Fruit fly (Drosophila melanogaster) Kc167 (cell line): Measurements from ENCODE around the gene Sf3b6.

ENCODE experiments used
- Myc ChIP-seq: fragments of >200 bp; optimal IDR thresholded peaks from 2 replicates; lab custom pipeline; 2017; ENCODE audit warnings: missing external identifiers
- Sin3A ChIP-seq: fragments of >200 bp; optimal IDR thresholded peaks from 2 replicates; lab custom pipeline; 2018; ENCODE audit warnings: missing external identifiers
- h ChIP-seq: fragments of >200 bp; optimal IDR thresholded peaks from 3 replicates; lab custom pipeline; 2018; ENCODE audit warnings: missing external identifiers
- insv ChIP-seq: fragments of >200 bp; optimal IDR thresholded peaks from 3 replicates; lab custom pipeline; 2018; ENCODE audit warnings: missing external identifiers
- psq ChIP-seq: fragments of >200 bp; optimal IDR thresholded peaks from 2 replicates; lab custom pipeline; 2017; ENCODE audit warnings: missing external identifiers
- ttk ChIP-seq: sonication (Bioruptor generic); optimal IDR thresholded peaks from 2 replicates; lab custom pipeline; 2017; ENCODE audit warnings: missing external identifiers

The Sf3b6 gene

DNA sequence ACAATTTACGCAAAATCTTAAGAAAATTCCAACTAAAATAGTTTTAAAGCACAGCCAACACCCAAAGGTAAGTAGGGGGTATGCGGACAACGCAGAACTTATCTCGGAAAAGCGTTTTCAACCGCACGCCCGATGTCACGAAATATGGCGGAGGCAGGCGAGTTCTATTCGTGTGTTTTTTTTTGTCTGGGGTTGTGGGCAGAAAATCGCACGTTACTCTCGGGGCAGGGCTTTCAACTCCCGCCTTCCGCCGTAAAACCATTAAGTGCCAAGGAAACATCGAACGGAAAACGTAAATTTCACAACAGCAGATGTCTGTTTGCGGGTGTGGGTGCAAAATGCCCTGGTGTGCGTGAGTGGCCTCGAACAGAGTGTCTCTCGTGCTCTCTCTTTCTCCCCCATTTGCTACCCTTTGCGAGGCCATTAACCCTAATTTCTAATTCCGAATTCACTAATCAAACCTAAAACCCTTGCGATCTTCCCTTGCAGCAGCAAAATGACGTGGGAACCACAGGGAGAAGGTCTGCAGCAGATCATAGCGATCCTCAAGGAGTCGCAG, 656 bp upstream of the Sf3b6 start:
- TF ChIP-seq ttk (lab: Kevin White, UChicago) = no peak

dm6 chr3L:6188995-6189927, 3.7 kb downstream of the Sf3b6 start, which contains the start of the genes D19A and CG7386:
Gene D19A, minus strand, starts transcription at chr3L:6189123.
Gene CG7386, plus strand, starts transcription at chr3L:6189745.
- no peak for TF ChIP-seq Sin3A (lab: Kevin White, UChicago)
- no peak for TF ChIP-seq ttk (lab: Kevin White, UChicago)
- no peak for TF ChIP-seq psq
- TF ChIP-seq h (lab: Kevin White, UChicago) = no peak
- TF ChIP-seq Myc (lab: Kevin White, UChicago) = no peak
- TF ChIP-seq insv (lab: Kevin White, UChicago) = no peak

DNA sequence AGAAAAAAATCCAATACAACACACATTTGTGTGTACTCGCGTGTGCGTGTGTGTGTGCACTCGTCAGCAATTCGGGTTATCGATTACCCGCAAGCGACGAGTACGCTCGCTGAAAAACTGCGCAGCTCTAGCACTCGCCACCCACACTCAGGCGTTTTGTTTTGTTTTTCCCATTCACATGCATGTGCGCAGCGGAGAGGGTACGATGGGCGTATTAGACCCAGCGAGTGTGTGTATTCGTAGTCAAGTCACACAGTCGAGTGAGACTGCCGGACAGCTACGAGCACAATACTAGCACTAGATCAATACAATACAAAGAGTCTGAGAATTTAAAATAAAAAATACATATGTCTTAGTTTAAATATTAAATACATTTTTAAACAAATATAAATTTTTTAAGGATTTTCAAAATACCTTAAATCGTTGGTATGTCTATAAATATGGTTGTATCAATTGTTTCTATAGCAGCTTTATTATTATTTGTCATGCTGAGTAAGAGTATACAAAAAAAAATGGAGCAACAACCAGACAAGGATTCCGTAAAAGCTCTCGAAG, 8.0 kb downstream of the Sf3b6 start, which contains the start of the genes D19B and CG43293:
D19B (minus strand) TSS at position 37 of the 555 bp plus-strand sequence.
CG43293 (plus strand) TSS at position 306 of the 555 bp plus-strand sequence.
- no peak for TF ChIP-seq ttk (lab: Kevin White, UChicago)
- TF ChIP-seq insv (lab: Kevin White, UChicago) = no peak
- TF ChIP-seq Myc (lab: Kevin White, UChicago) = no peak
- no peak for TF ChIP-seq Sin3A (lab: Kevin White, UChicago)
- TF ChIP-seq psq = no peak
- no peak for TF ChIP-seq h (lab: Kevin White, UChicago)

DNA sequence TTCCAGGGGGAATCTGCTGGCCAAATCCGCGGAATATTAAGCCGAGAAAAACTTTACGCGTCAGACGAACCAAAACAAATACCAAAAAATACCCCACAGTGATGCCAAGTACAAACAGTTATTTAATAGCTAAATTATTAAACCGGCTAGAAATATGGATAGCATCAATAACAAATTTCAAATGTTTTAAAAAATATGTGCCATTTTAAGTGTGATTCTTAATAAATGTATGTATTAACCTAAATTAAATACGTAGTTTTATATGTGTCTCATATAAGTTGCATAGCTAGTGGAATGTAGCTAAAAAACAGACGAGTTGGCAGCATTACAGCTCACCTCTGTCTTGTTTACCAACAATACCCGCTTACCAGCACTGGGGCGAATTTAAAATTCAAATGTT, 11.2 kb downstream of the Sf3b6 start, which contains the start of gene CG10274:
CG10274 (minus strand) TSS at position 54 of the 400 bp plus-strand sequence.
- TF ChIP-seq h (lab: Kevin White, UChicago) = no peak
- no peak for TF ChIP-seq ttk (lab: Kevin White, UChicago)
- TF ChIP-seq Myc (lab: Kevin White, UChicago) = no peak
- no peak for TF ChIP-seq insv (lab: Kevin White, UChicago)
- TF ChIP-seq psq = no peak
- no peak for TF ChIP-seq Sin3A (lab: Kevin White, UChicago)

dm6 chr3L:6173826-6174255, 19.1 kb downstream of the Sf3b6 start, which contains the start of the genes fmt and CG7376:
Gene fmt, minus strand, starts transcription at chr3L:6173880.
Gene CG7376, plus strand, starts transcription at chr3L:6174248.
- TF ChIP-seq Sin3A (lab: Kevin White, UChicago) = no peak
- no peak for TF ChIP-seq h (lab: Kevin White, UChicago)
- TF ChIP-seq Myc (lab: Kevin White, UChicago) = no peak
- TF ChIP-seq psq = no peak

DNA sequence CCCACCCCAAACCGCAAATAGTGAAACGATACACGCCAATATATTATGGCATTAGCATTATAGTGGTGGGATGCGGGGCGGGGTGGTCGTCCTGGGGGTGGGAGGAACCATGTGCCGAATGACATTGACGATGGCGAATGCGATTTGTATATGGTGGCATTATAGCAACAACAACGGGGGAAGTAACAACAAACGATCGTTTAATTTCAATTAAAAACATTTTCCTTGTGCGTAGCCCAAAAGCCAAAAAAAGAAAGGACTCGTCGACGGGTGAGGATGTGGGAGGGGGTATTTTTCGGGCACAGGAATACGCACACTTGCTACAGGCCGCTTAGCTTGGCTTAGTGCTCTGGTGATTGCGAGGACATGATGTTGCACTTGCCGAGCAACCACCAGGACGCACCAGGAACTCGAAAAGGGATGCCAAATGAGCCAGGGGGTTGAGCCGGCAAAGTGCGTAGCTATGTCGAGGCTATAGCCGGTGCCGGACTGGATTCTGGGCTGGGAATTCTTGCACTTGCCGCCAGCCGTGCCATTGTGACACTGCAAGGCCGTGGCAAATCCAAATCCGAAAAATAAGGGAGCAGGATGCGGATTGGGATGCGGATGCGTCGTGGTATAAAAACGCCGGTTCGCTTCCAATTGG, 30.4 kb downstream of the Sf3b6 start, which contains the start of gene Prdm13:
Prdm13 (plus strand) TSS at position 645 of the 646 bp plus-strand sequence.
- no peak for TF ChIP-seq h (lab: Kevin White, UChicago)
- no peak for TF ChIP-seq Sin3A (lab: Kevin White, UChicago)
- no peak for TF ChIP-seq ttk (lab: Kevin White, UChicago)
- TF ChIP-seq Myc (lab: Kevin White, UChicago) = no peak
- no peak for TF ChIP-seq insv (lab: Kevin White, UChicago)
- TF ChIP-seq psq = no peak

dm6 chr3L:6161997-6162396, 31.0 kb downstream of the Sf3b6 start:
- TF ChIP-seq h (lab: Kevin White, UChicago) (no peak), ttk (lab: Kevin White, UChicago) (no peak), psq (no peak), Sin3A (lab: Kevin White, UChicago) (no peak), insv (lab: Kevin White, UChicago) (no peak), Myc (lab: Kevin White, UChicago) (no peak)

- TF ChIP-seq ttk (lab: Kevin White, UChicago) (no peak), insv (lab: Kevin White, UChicago) (no peak), h (lab: Kevin White, UChicago) (no peak), Sin3A (lab: Kevin White, UChicago) (no peak)
Measured at dm6 chr3L:6160514-6160913, 32.5 kb downstream of the Sf3b6 start, which contains the start of gene Cpr65Az. Gene Cpr65Az, plus strand, starts transcription at chr3L:6160814.

dm6 chr3L:6159863-6160262, 33.1 kb downstream of the Sf3b6 start:
- TF ChIP-seq ttk (lab: Kevin White, UChicago) (no peak), Myc (lab: Kevin White, UChicago) (no peak), h (lab: Kevin White, UChicago) (no peak), psq (no peak), insv (lab: Kevin White, UChicago) (no peak), Sin3A (lab: Kevin White, UChicago) (no peak)

DNA sequence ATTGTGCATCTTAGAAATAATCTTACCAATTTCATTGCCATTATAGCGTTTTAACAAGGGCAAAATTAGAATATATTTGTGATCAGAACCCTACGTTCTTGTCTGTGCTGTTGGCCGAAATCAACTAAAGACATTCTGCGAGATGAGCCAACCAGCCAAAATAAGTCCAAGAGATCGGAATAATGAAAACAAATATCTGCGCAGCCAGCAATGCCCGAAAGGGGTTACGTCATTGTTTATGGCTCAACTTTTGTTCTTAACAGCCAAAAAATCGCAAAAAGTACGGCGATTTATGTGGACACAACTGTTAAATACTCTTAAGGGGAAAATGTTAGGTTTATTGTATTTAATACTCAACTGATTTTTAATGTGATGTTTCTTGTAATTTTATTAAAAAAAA, 34.4 kb downstream of the Sf3b6 start, which contains the start of gene Cpr65Ay:
Cpr65Ay (minus strand) TSS at position 101 of the 400 bp plus-strand sequence.
- TF ChIP-seq h (lab: Kevin White, UChicago) = no peak
- TF ChIP-seq insv (lab: Kevin White, UChicago) = no peak
- TF ChIP-seq Myc (lab: Kevin White, UChicago) = no peak
- TF ChIP-seq psq = no peak
- no peak for TF ChIP-seq Sin3A (lab: Kevin White, UChicago)
- no peak for TF ChIP-seq ttk (lab: Kevin White, UChicago)
